Fruit fly (Drosophila melanogaster) whole organism, embryonic: ENCODE results near the gene mRRF1.

ENCODE experiments used
- ATbp ChIP-seq: fragments of 200-800 bp; sonication (Bioruptor generic); optimal IDR thresholded peaks from 2 replicates; lab custom pipeline; 2017; ENCODE audit warnings: missing biosample characterization, mild to moderate bottlenecking, missing genetic modification characterization, missing genetic modification reagents
- Abd-B ChIP-seq: fragments of 200-800 bp; sonication (Bioruptor generic); optimal IDR thresholded peaks from 2 replicates; lab custom pipeline; 2018; ENCODE audit warnings: missing biosample characterization, mild to moderate bottlenecking, missing genetic modification characterization, moderate library complexity
- Ada2b ChIP-seq: fragments of 200-800 bp; sonication (Bioruptor generic); IDR thresholded peaks from 2 replicates; pipeline ENCODE4 v1.3.6; 2022; ENCODE audit warnings: missing biosample characterization, missing genetic modification characterization
- Adf1 ChIP-seq: fragments of 200-800 bp; sonication (Bioruptor generic); IDR thresholded peaks from 2 replicates; pipeline ENCODE4 v1.3.6; 2022; ENCODE audit warnings: missing biosample characterization, missing genetic modification characterization
- BEAF-32 ChIP-seq: fragments of 200-800 bp; sonication (Bioruptor generic); optimal IDR thresholded peaks from 3 replicates; lab custom pipeline; 2017; ENCODE audit warnings: missing biosample characterization, missing genetic modification characterization, mild to moderate bottlenecking, moderate library complexity, missing genetic modification reagents
- CG10321 ChIP-seq: fragments of 200-800 bp; sonication (Bioruptor generic); IDR thresholded peaks from 2 replicates; pipeline ENCODE4 v1.3.6; 2022; ENCODE audit warnings: missing biosample characterization, missing genetic modification characterization
- CG10959 ChIP-seq: fragments of 200-800 bp; sonication (Bioruptor generic); IDR thresholded peaks from 2 replicates; pipeline ENCODE4 v1.3.6; 2022; ENCODE audit warnings: missing biosample characterization, missing genetic modification characterization
- CG11723 ChIP-seq: fragments of 200-800 bp; sonication (Bioruptor generic); optimal IDR thresholded peaks from 2 replicates; lab custom pipeline; 2017; ENCODE audit warnings: missing biosample characterization, mild to moderate bottlenecking, missing genetic modification characterization
- CG12104 ChIP-seq: fragments of 200-800 bp; sonication (Bioruptor generic); optimal IDR thresholded peaks from 3 replicates; lab custom pipeline; 2016; ENCODE audit warnings: missing biosample characterization, missing genetic modification characterization
- CG13894 ChIP-seq: fragments of 200-800 bp; sonication (Bioruptor generic); optimal IDR thresholded peaks from 3 replicates; lab custom pipeline; 2018; ENCODE audit warnings: missing biosample characterization, mild to moderate bottlenecking, missing genetic modification characterization, moderate library complexity
- CG15073 ChIP-seq: fragments of 200-800 bp; sonication (Bioruptor generic); optimal IDR thresholded peaks from 2 replicates; lab custom pipeline; 2016; ENCODE audit warnings: missing biosample characterization, missing genetic modification characterization
- CG2199 ChIP-seq: fragments of 200-800 bp; sonication (Bioruptor generic); IDR thresholded peaks from 3 replicates; pipeline ENCODE4 v1.3.6; 2022; ENCODE audit warnings: missing biosample characterization, missing genetic modification characterization
- CG32767 ChIP-seq: fragments of 200-800 bp; sonication (Bioruptor generic); IDR thresholded peaks from 2 replicates; pipeline ENCODE4 v1.3.6; 2022; ENCODE audit warnings: missing biosample characterization, missing genetic modification characterization
- CG3838 ChIP-seq: fragments of 200-800 bp; sonication (Bioruptor generic); optimal IDR thresholded peaks from 3 replicates; lab custom pipeline; 2016; ENCODE audit warnings: missing biosample characterization, missing genetic modification characterization
- CG3847 ChIP-seq: fragments of 200-800 bp; sonication (Bioruptor generic); IDR thresholded peaks from 2 replicates; pipeline ENCODE4 v1.3.6; 2022; ENCODE audit warnings: missing biosample characterization, missing genetic modification characterization
- CG6689 ChIP-seq: fragments of 200-800 bp; sonication (Bioruptor generic); IDR thresholded peaks from 2 replicates; pipeline ENCODE4 v1.3.6; 2022; ENCODE audit warnings: missing biosample characterization, missing genetic modification characterization
- CG6791 ChIP-seq: fragments of 200-800 bp; sonication (Bioruptor generic); IDR thresholded peaks from 3 replicates; pipeline ENCODE4 v1.3.6; 2022; ENCODE audit warnings: missing biosample characterization, missing genetic modification characterization; ENCODE audit not compliant: partially characterized antibody
- CG7556 ChIP-seq: fragments of 200-800 bp; sonication (Bioruptor generic); optimal IDR thresholded peaks from 2 replicates; lab custom pipeline; 2017; ENCODE audit warnings: missing biosample characterization, mild to moderate bottlenecking, missing genetic modification characterization
- CG8281 ChIP-seq: fragments of 200-800 bp; sonication (Bioruptor generic); optimal IDR thresholded peaks from 2 replicates; lab custom pipeline; 2018; ENCODE audit warnings: missing biosample characterization, mild to moderate bottlenecking, missing genetic modification characterization, moderate library complexity
- CG8359 ChIP-seq: fragments of 200-800 bp; sonication (Bioruptor generic); optimal IDR thresholded peaks from 2 replicates; lab custom pipeline; 2017; ENCODE audit warnings: missing biosample characterization, mild to moderate bottlenecking, missing genetic modification characterization, borderline replicate concordance
- CG9727 ChIP-seq: fragments of 200-800 bp; sonication (Bioruptor generic); optimal IDR thresholded peaks from 3 replicates; lab custom pipeline; 2017; ENCODE audit warnings: missing biosample characterization, mild to moderate bottlenecking, missing genetic modification characterization
- CG9876 ChIP-seq: fragments of 200-800 bp; sonication (Bioruptor generic); optimal IDR thresholded peaks from 2 replicates; lab custom pipeline; 2016; ENCODE audit warnings: missing biosample characterization, missing genetic modification characterization
- D ChIP-seq, 2 experiments: fragments of 200-800 bp in 1 of 2; fragments of >200 bp in 1 of 2; sonication (Bioruptor generic) in 1 of 2; optimal IDR thresholded peaks; 2 replicates in 1 of 2; 3 replicates in 1 of 2; lab custom pipeline; 2017; ENCODE audit warnings: mild to moderate bottlenecking in 1 of 2, missing biosample characterization in 1 of 2, missing genetic modification characterization in 1 of 2, missing genetic modification reagents in 1 of 2
- Dad ChIP-seq: fragments of 200-800 bp; sonication (Bioruptor generic); optimal IDR thresholded peaks from 3 replicates; lab custom pipeline; 2016; ENCODE audit warnings: missing biosample characterization, missing genetic modification characterization
- Fer1 ChIP-seq: fragments of 200-800 bp; sonication (Bioruptor generic); optimal IDR thresholded peaks from 2 replicates; lab custom pipeline; 2017; ENCODE audit warnings: missing biosample characterization, mild to moderate bottlenecking, missing genetic modification characterization
- Gsc ChIP-seq: fragments of 200-800 bp; sonication (Bioruptor generic); IDR thresholded peaks from 2 replicates; pipeline ENCODE4 v1.3.6; 2022; ENCODE audit warnings: missing biosample characterization, missing genetic modification characterization
- NC2α ChIP-seq: fragments of 200-800 bp; sonication (Bioruptor generic); optimal IDR thresholded peaks from 2 replicates; lab custom pipeline; 2016; ENCODE audit warnings: missing biosample characterization, missing genetic modification characterization
- Ptx1 ChIP-seq: fragments of 200-800 bp; sonication (Bioruptor generic); IDR thresholded peaks from 2 replicates; pipeline ENCODE4 v1.3.6; 2022; ENCODE audit warnings: missing biosample characterization, missing genetic modification characterization
- Rfx ChIP-seq: fragments of 200-800 bp; sonication (Bioruptor generic); IDR thresholded peaks from 2 replicates; pipeline ENCODE4 v1.3.6; 2022; ENCODE audit warnings: missing biosample characterization, missing genetic modification characterization
- Vsx1 ChIP-seq: fragments of 200-800 bp; sonication (Bioruptor generic); optimal IDR thresholded peaks from 2 replicates; lab custom pipeline; 2017; ENCODE audit warnings: missing biosample characterization, mild to moderate bottlenecking, missing genetic modification characterization, missing genetic modification reagents
- ac ChIP-seq: fragments of 200-800 bp; sonication (Bioruptor generic); optimal IDR thresholded peaks from 3 replicates; lab custom pipeline; 2017; ENCODE audit warnings: missing biosample characterization, mild to moderate bottlenecking, missing genetic modification characterization
- bbx ChIP-seq: fragments of 200-800 bp; sonication (Bioruptor generic); IDR thresholded peaks from 2 replicates; pipeline ENCODE4 v1.3.6; 2022; ENCODE audit warnings: missing biosample characterization, missing genetic modification characterization; ENCODE audit not compliant: partially characterized antibody
- bowl ChIP-seq: fragments of 200-800 bp; sonication (Bioruptor generic); IDR thresholded peaks from 2 replicates; pipeline ENCODE4 v1.3.6; 2022; ENCODE audit warnings: missing biosample characterization, missing genetic modification characterization
- cato ChIP-seq: fragments of 200-800 bp; sonication (Bioruptor generic); optimal IDR thresholded peaks from 2 replicates; lab custom pipeline; 2016; ENCODE audit warnings: missing biosample characterization, missing genetic modification characterization, borderline replicate concordance
- chif ChIP-seq, 2 experiments: fragments of 200-800 bp; sonication (Bioruptor generic); optimal IDR thresholded peaks; 3 replicates each; lab custom pipeline; 2016; ENCODE audit warnings: missing biosample characterization in 2 of 2, missing genetic modification characterization in 2 of 2
- dan ChIP-seq: fragments of 200-800 bp; sonication (Bioruptor generic); IDR thresholded peaks from 2 replicates; pipeline ENCODE4 v1.3.6; 2022; ENCODE audit warnings: missing biosample characterization, missing genetic modification characterization
- dmrt99B ChIP-seq: fragments of 200-800 bp; sonication (Bioruptor generic); optimal IDR thresholded peaks from 2 replicates; lab custom pipeline; 2018; ENCODE audit warnings: missing biosample characterization, mild to moderate bottlenecking, missing genetic modification characterization, moderate library complexity
- fru ChIP-seq: fragments of >200 bp; optimal IDR thresholded peaks from 2 replicates; lab custom pipeline; 2017
- grau ChIP-seq: fragments of 200-800 bp; optimal IDR thresholded peaks from 3 replicates; lab custom pipeline; 2019; ENCODE audit warnings: missing biosample characterization, mild to moderate bottlenecking, missing genetic modification characterization, moderate library complexity
- ham ChIP-seq: fragments of 200-800 bp; sonication (Bioruptor generic); IDR thresholded peaks from 2 replicates; pipeline ENCODE4 v1.3.6; 2022; ENCODE audit warnings: missing biosample characterization, missing genetic modification characterization
- jigr1 ChIP-seq: fragments of 200-800 bp; sonication (Bioruptor generic); IDR thresholded peaks from 3 replicates; pipeline ENCODE4 v1.3.6; 2022; ENCODE audit warnings: missing biosample characterization, missing genetic modification characterization
- lola ChIP-seq, 3 experiments: fragments of >200 bp in 2 of 3; fragments of 200-800 bp in 1 of 3; sonication (Bioruptor generic) in 1 of 3; optimal IDR thresholded peaks; 2 replicates each; lab custom pipeline; 2017 to 2019; ENCODE audit warnings: missing biosample characterization in 3 of 3, missing genetic modification characterization in 3 of 3, mild to moderate bottlenecking in 1 of 3, moderate library complexity in 1 of 3
- maf-S ChIP-seq: fragments of 200-800 bp; sonication (Bioruptor generic); optimal IDR thresholded peaks from 2 replicates; lab custom pipeline; 2016; ENCODE audit warnings: missing biosample characterization, missing genetic modification characterization
- onecut ChIP-seq: fragments of 200-800 bp; sonication (Bioruptor generic); IDR thresholded peaks from 2 replicates; pipeline ENCODE4 v1.3.6; 2022; ENCODE audit warnings: missing biosample characterization, missing genetic modification characterization
- pho ChIP-seq: fragments of 200-800 bp; sonication (Bioruptor generic); optimal IDR thresholded peaks from 2 replicates; lab custom pipeline; 2016; ENCODE audit warnings: missing biosample characterization, missing genetic modification characterization
- pros ChIP-seq: fragments of 200-800 bp; sonication (Bioruptor generic); optimal IDR thresholded peaks from 3 replicates; lab custom pipeline; 2019; ENCODE audit warnings: missing biosample characterization, mild to moderate bottlenecking, missing genetic modification characterization, moderate library complexity
- schlank ChIP-seq: fragments of 200-800 bp; sonication (Bioruptor generic); optimal IDR thresholded peaks from 2 replicates; lab custom pipeline; 2018; ENCODE audit warnings: missing biosample characterization, mild to moderate bottlenecking, missing genetic modification characterization
- scrt ChIP-seq: fragments of 200-800 bp; sonication (Bioruptor generic); optimal IDR thresholded peaks from 2 replicates; lab custom pipeline; 2018; ENCODE audit warnings: missing biosample characterization, mild to moderate bottlenecking, missing genetic modification characterization, moderate library complexity
- sens ChIP-seq: fragments of 200-800 bp; sonication (Bioruptor generic); peaks from one replicate; lab custom pipeline; 2016; ENCODE audit warnings: missing biosample characterization, missing genetic modification characterization
- tin ChIP-seq: fragments of 200-800 bp; sonication (Bioruptor generic); optimal IDR thresholded peaks from 3 replicates; lab custom pipeline; 2016; ENCODE audit warnings: missing biosample characterization, missing genetic modification characterization
- toy ChIP-seq: fragments of 200-800 bp; sonication (Bioruptor generic); IDR thresholded peaks from 2 replicates; pipeline ENCODE4 v1.3.6; 2022; ENCODE audit warnings: missing biosample characterization, missing genetic modification characterization

Gene mRRF1

DNA sequence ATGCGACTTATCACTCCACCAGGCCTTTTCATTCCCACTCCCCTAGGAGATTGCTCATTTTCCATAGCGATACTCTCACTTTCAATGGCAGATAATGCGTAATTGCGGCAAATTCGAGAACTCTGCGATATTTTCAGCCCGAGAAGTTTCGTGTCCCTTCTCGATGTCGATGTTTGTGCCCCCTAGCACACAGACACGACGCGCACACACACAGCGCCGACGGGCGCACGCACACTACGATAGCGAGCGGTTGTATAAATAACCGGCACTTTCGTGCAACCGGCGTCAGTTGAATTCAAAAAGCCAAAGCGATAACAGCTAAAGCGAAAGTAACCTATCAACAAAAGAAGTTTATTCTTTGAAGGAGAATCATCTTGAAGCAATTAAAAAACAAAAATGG lies 17.5 kb downstream of the mRRF1 start, which contains the start of gene Hsp23 (continued):
- TF ChIP-seq CG6791 (GFP tag; lab: Robert Waterston, UW) (peak; percentile 57; the same call in 2 of the 3 replicates), toy (no peak), Ada2b (GFP tag; lab: Robert Waterston, UW) (no peak), chif (GFP tag; optimal IDR thresholded peaks at IDR 0.05; lab: Kevin White, UChicago) (no peak), CG32767 (no peak), CG2199 (peak; percentile 50; the same call in 1 of the 3 replicates), CG13894 (tag; lab: Kevin White, UChicago) (peak; percentile 45), CG15073 (no peak), CG3847 (GFP tag; lab: Robert Waterston, UW) (no peak), CG3838 (GFP tag; lab: Kevin White, UChicago) (no peak), lola (GFP tag; optimal IDR thresholded peaks at IDR 0.05; lab: Kevin White, UChicago) (no peak), ham (no peak), jigr1 (GFP tag; lab: Robert Waterston, UW) (no peak), CG6689 (no peak), ac (GFP tag; lab: Kevin White, UChicago) (no peak), Gsc (GFP tag; lab: Robert Waterston, UW) (no peak), grau (tag; lab: Kevin White, UChicago) (no peak), Rfx (peak; percentile 24; the same call in 1 of the 2 replicates), dan (GFP tag; lab: Robert Waterston, UW) (no peak), fru (no peak), CG11723 (GFP tag; lab: Kevin White, UChicago) (no peak), CG7556 (GFP tag; lab: Kevin White, UChicago) (no peak), BEAF-32 (peak; percentile 27), CG9727 (no peak), CG10959 (GFP tag; lab: Robert Waterston, UW) (no peak), onecut (peak; percentile 29; the same call in 1 of the 2 replicates), pho (GFP tag; lab: Kevin White, UChicago) (no peak), dmrt99B (no peak), CG8281 (no peak), D (optimal IDR thresholded peaks at IDR 0.05; lab: Kevin White, UChicago) (no peak), D (GFP tag; optimal IDR thresholded peaks at IDR 0.05; lab: Kevin White, UChicago) (no peak), bbx (peak; percentile 37; the same call in 1 of the 2 replicates), CG8359 (GFP tag; lab: Kevin White, UChicago) (no peak)
- TF ChIP-seq, all 482 proteins: peak for 41

dm6 chr3L:9383345-9384075 lies 19.4 kb downstream of the mRRF1 start, which contains the start of gene Hsp27:
Gene Hsp27 (plus strand): TSS chr3L:9384063.
- no peak for TF ChIP-seq pros (GFP tag; lab: Kevin White, UChicago)
- TF ChIP-seq CG9876 (GFP tag; lab: Kevin White, UChicago), result peak; percentile 55
- TF ChIP-seq Dad (GFP tag; lab: Kevin White, UChicago), result peak; percentile 96
- TF ChIP-seq NC2α, result peak; percentile 65
- TF ChIP-seq Ptx1 (GFP tag; lab: Robert Waterston, UW), result peak; percentile 99
- TF ChIP-seq ATbp (GFP tag; lab: Kevin White, UChicago), result peak; percentile 99
- TF ChIP-seq bowl (GFP tag; lab: Robert Waterston, UW), result peak; percentile 92
- peak; percentile 97 for TF ChIP-seq Fer1 (GFP tag; lab: Kevin White, UChicago)
- peak; percentile 97 for TF ChIP-seq cato (GFP tag; lab: Kevin White, UChicago)
- peak; percentile 94 for TF ChIP-seq schlank
- peak; percentile 95 for TF ChIP-seq scrt (GFP tag; lab: Kevin White, UChicago)
- peak; percentile 98 for TF ChIP-seq tin (GFP tag; lab: Kevin White, UChicago)
- peak; percentile 92 for TF ChIP-seq CG12104 (GFP tag; lab: Kevin White, UChicago)
- TF ChIP-seq CG10321, result peak; percentile 80
- TF ChIP-seq Adf1 (GFP tag; lab: Robert Waterston, UW), result peak; percentile 87
- peak; percentile 97 for TF ChIP-seq Abd-B (GFP tag; lab: Kevin White, UChicago)
- peak; percentile 91 for TF ChIP-seq maf-S (GFP tag; lab: Kevin White, UChicago)
- peak; percentile 99 for TF ChIP-seq sens (GFP tag; lab: Kevin White, UChicago)
- peak; percentile 96 for TF ChIP-seq Vsx1 (GFP tag; lab: Kevin White, UChicago)
